Worm (Caenorhabditis elegans): ENCODE measurements around the gene ckc-1.
A peak's percentile ranks its signal among the peaks of the same experiment; 100 is the strongest.

Gene ckc-1

DNA sequence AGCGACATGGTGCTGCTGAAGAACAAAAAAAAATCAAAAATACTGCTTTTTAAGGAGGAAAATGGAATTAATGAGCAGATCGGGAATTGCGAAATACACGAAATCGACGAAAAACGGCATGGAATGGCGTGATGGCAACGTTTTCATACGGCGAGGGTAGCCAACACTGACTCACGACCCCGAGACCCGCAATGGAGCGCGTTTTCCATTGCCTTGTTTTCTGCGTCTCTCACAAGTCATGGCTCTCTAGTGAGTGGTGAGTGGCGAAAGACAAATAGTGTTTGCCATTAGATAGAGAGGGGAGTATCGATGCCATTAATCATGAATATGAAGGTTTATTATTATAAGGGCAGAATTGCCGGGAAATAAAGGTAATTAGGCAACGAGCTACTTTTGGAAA lies 29.3 kb downstream of the ckc-1 start, which contains the start of gene C18B2.4 (continued):
- TF ChIP-seq nhr-102 (tag; optimal IDR thresholded peaks at IDR 0.05) (peak; percentile 12), Y5F2A.4 (GFP tag; optimal IDR thresholded peaks at IDR 0.05) (no peak), vab-7 (GFP tag; IDR thresholded peaks at IDR 0.05) (peak; percentile 40; the same call in 1 of the 2 replicates), ceh-82 (tag; optimal IDR thresholded peaks at IDR 0.05) (no peak), arid-1 (GFP tag; conservative IDR thresholded peaks at IDR 0.05) (0 out of 2 replicates have a peak, but pooled peaks have one; percentile 7), mep-1 (tag; optimal IDR thresholded peaks at IDR 0.05) (peak; percentile 78), nhr-41 (GFP tag; IDR thresholded peaks at IDR 0.05) (no peak), snpc-1.2 (GFP tag; IDR thresholded peaks at IDR 0.05) (no peak), daf-8 (GFP tag; IDR thresholded peaks at IDR 0.05) (no peak), T26A8.4 (GFP tag; IDR thresholded peaks at IDR 0.05) (0 out of 2 replicates have a peak, but pooled peaks have one; percentile 32), php-3 (GFP tag; IDR thresholded peaks at IDR 0.05) (no peak), unc-62 (GFP tag; optimal IDR thresholded peaks at IDR 0.05 in 1 of 2) (peak in 1 of 2 experiments; percentile 53), unc-62 (tag; optimal IDR thresholded peaks at IDR 0.05) (no peak), ceh-44 (GFP tag; IDR thresholded peaks at IDR 0.05) (no peak), mes-2 (tag; optimal IDR thresholded peaks at IDR 0.05; ENCODE audit: poor library complexity, severe bottlenecking) (peak; percentile 68)

DNA sequence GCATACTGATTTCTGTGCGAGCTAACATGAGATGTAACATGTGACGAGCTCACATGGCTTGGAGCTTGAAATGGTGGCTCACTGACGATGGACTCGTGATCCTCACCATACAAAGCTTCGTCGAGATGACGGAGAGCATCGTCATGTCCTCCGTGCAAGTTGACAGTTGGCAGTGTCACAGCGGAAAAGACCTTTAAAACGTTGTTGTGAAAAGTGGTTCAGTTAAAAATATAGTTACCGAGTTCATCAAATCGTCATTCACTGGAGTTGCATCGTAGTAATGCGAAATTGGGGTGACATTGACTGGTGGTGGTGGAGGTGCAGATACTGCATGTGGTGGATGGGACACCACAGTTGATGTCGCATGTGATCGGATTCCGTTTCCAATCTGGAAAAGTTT lies 34.0 kb downstream of the ckc-1 start:
- TF ChIP-seq pha-4 (GFP tag; IDR thresholded peaks at IDR 0.05) (no peak), pha-4 (tag; optimal IDR thresholded peaks at IDR 0.05) (no peak), F49E8.2 (tag; optimal IDR thresholded peaks at IDR 0.05; ENCODE audit: borderline replicate concordance) (no peak), aha-1 (tag) (peak; percentile 62), zip-11 (GFP tag; IDR thresholded peaks at IDR 0.05) (no peak), ceh-44 (GFP tag; IDR thresholded peaks at IDR 0.05) (no peak), unc-62 (GFP tag; optimal IDR thresholded peaks at IDR 0.05 in 1 of 2) (peak in 1 of 2 experiments; percentile 76), unc-62 (tag; optimal IDR thresholded peaks at IDR 0.05) (no peak), attf-4 (tag; optimal IDR thresholded peaks at IDR 0.05) (no peak), ceh-20 (GFP tag; IDR thresholded peaks at IDR 0.05) (no peak)

DNA sequence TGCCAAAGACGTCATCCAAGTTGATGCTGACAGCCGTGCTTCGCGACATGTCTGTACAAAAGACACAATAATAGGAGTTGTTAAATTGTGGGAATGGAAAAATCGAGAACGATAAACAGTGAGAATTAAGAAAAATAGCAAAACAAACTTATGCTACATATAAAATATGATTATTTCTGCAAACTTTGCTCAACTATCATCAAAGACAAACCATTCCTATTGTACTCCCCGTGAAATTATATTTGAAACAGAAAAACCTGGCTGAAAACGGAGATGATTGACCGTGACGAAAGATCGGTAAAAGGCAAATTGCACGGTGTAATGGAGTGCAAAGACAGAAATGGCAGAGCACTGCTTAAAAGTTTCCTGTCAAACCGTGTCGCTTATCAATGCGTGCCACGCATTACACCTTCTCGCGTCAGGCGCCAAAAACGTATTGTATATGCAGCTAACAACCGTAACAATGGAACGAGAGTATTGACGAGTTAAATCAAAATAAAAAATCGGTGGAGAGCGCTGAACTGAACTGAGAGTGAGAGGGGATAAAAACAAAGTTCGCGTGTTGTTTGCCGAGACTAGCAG lies 34.7 kb downstream of the ckc-1 start, which contains the start of gene C18B2.5:
TSS of gene C18B2.5 (minus strand) at position 51 of the 582 bp plus-strand sequence.
- no peak for TF ChIP-seq mdt-29 (GFP tag; IDR thresholded peaks at IDR 0.05)
- no peak for TF ChIP-seq zip-11 (GFP tag; IDR thresholded peaks at IDR 0.05)
- no peak for TF ChIP-seq daf-16 (GFP tag; optimal IDR thresholded peaks at IDR 0.05)
- peak; percentile 47 for TF ChIP-seq daf-16 (tag; optimal IDR thresholded peaks at IDR 0.05)
- no peak for TF ChIP-seq daf-19 (GFP tag; conservative IDR thresholded peaks at IDR 0.05)
- no peak for TF ChIP-seq F26F4.8 (GFP tag; conservative IDR thresholded peaks at IDR 0.05)
- TF ChIP-seq nhr-111 (GFP tag; optimal IDR thresholded peaks at IDR 0.05): no peak
- TF ChIP-seq sdz-12 (GFP tag; optimal IDR thresholded peaks at IDR 0.05): no peak
- TF ChIP-seq skn-1 (tag; optimal IDR thresholded peaks at IDR 0.05): no peak
- TF ChIP-seq snpc-1.2 (GFP tag; IDR thresholded peaks at IDR 0.05): no peak
- TF ChIP-seq T26A8.4 (GFP tag; IDR thresholded peaks at IDR 0.05): no peak
- no peak for TF ChIP-seq ceh-82 (tag; optimal IDR thresholded peaks at IDR 0.05)
- TF ChIP-seq dpl-1 (GFP tag; optimal IDR thresholded peaks at IDR 0.05): no peak
- no peak for TF ChIP-seq aha-1 (tag)
- no peak for TF ChIP-seq F44E2.7 (GFP tag; IDR thresholded peaks at IDR 0.05)
- peak; percentile 10 for TF ChIP-seq mxl-3 (GFP tag; optimal IDR thresholded peaks at IDR 0.05)
- TF ChIP-seq nhr-6 (tag; optimal IDR thresholded peaks at IDR 0.05): no peak
- no peak for TF ChIP-seq saeg-2 (GFP tag; IDR thresholded peaks at IDR 0.05)
- no peak for TF ChIP-seq nhr-10 (tag; optimal IDR thresholded peaks at IDR 0.05)
- TF ChIP-seq duxl-1 (tag; optimal IDR thresholded peaks at IDR 0.05; ENCODE audit: poor library complexity): no peak
- TF ChIP-seq mdl-1 (tag; optimal IDR thresholded peaks at IDR 0.05): no peak
- TF ChIP-seq D1046.2 (GFP tag; IDR thresholded peaks at IDR 0.05): no peak
- no peak for TF ChIP-seq fos-1 (tag; optimal IDR thresholded peaks at IDR 0.05)
- TF ChIP-seq R02D3.7 (tag; optimal IDR thresholded peaks at IDR 0.05): no peak
- no peak for TF ChIP-seq zag-1 (tag; optimal IDR thresholded peaks at IDR 0.05)
- TF ChIP-seq mep-1 (tag; optimal IDR thresholded peaks at IDR 0.05): peak; percentile 21
- TF ChIP-seq nhr-48 (tag; optimal IDR thresholded peaks at IDR 0.05): no peak
- TF ChIP-seq spr-3 (GFP tag; optimal IDR thresholded peaks at IDR 0.05): no peak
- TF ChIP-seq pqm-1 (tag; optimal IDR thresholded peaks at IDR 0.05): peak; percentile 87
- TF ChIP-seq daf-8 (GFP tag; IDR thresholded peaks at IDR 0.05): no peak
- TF ChIP-seq F49E8.2 (tag; optimal IDR thresholded peaks at IDR 0.05; ENCODE audit: borderline replicate concordance): no peak
- no peak for TF ChIP-seq php-3 (GFP tag; IDR thresholded peaks at IDR 0.05)
- no peak for TF ChIP-seq unc-130 (GFP tag; optimal IDR thresholded peaks at IDR 0.05)
- no peak for TF ChIP-seq lim-7 (GFP tag; IDR thresholded peaks at IDR 0.05)
- TF ChIP-seq attf-4 (tag; optimal IDR thresholded peaks at IDR 0.05): no peak
